Worm (Caenorhabditis elegans) whole organism, L3 larva: Measurements from ENCODE around the gene C13F10.7.
A peak's percentile ranks its signal among the peaks of the same experiment; 100 is the strongest.

Source experiments
- R02D3.7 ChIP-seq: fragments of 150-350 bp; optimal IDR thresholded peaks from 2 replicates; lab custom pipeline; 2014; ENCODE audit warnings: missing biosample characterization, missing genetic modification characterization
- ZK546.5 ChIP-seq: sonication (generic microtip); optimal IDR thresholded peaks from 2 replicates; lab custom pipeline; 2017; ENCODE audit warnings: missing biosample characterization, missing genetic modification characterization
- aly-2 ChIP-seq: fragments of 150-350 bp; optimal IDR thresholded peaks from 2 replicates; lab custom pipeline; 2014; ENCODE audit warnings: missing biosample characterization, missing genetic modification characterization
- ama-1 ChIP-seq: fragments of 150-350 bp; optimal IDR thresholded peaks from 2 replicates; lab custom pipeline; 2018
- ceh-16 ChIP-seq: sonication (generic microtip); optimal IDR thresholded peaks from 2 replicates; lab custom pipeline; 2017; ENCODE audit warnings: missing biosample characterization, missing genetic modification characterization
- ceh-28 ChIP-seq: fragments of 150-350 bp; optimal IDR thresholded peaks from 2 replicates; lab custom pipeline; 2014; ENCODE audit warnings: missing biosample characterization, missing genetic modification reagents, missing genetic modification characterization
- ceh-82 ChIP-seq: fragments of 150-350 bp; optimal IDR thresholded peaks from 2 replicates; lab custom pipeline; 2014; ENCODE audit warnings: missing biosample characterization, missing genetic modification characterization
- ceh-9 ChIP-seq: sonication (generic microtip); optimal IDR thresholded peaks from 2 replicates; lab custom pipeline; 2018; ENCODE audit warnings: missing biosample characterization, missing genetic modification characterization
- daf-12 ChIP-seq: fragments of 150-350 bp; optimal IDR thresholded peaks from 2 replicates; lab custom pipeline; 2014; ENCODE audit warnings: missing biosample characterization, missing genetic modification reagents, missing genetic modification characterization
- egl-27 ChIP-seq: sonication (generic microtip); optimal IDR thresholded peaks from 4 replicates; lab custom pipeline; 2017; ENCODE audit warnings: missing biosample characterization, missing genetic modification reagents, missing genetic modification characterization
- egl-5 ChIP-seq: fragments of 150-350 bp; optimal IDR thresholded peaks from 2 replicates; lab custom pipeline; 2017; ENCODE audit warnings: missing biosample characterization, missing genetic modification reagents, missing genetic modification characterization, inconsistent platforms
- elt-2 ChIP-seq: sonication (generic microtip); optimal IDR thresholded peaks from 2 replicates; lab custom pipeline; 2016; ENCODE audit warnings: missing genetic modification reagents, mild to moderate bottlenecking, missing genetic modification characterization, missing compliant biosample characterization
- elt-3 ChIP-seq, 3 experiments: fragments of 150-350 bp in 1 of 3; sonication (generic microtip) in 2 of 3; optimal IDR thresholded peaks; 2 replicates in 2 of 3; 4 replicates in 1 of 3; lab custom pipeline; 2014 to 2017; ENCODE audit warnings: missing biosample characterization in 3 of 3, missing genetic modification characterization in 3 of 3
- fkh-10 ChIP-seq: sonication (generic microtip); optimal IDR thresholded peaks from 2 replicates; lab custom pipeline; 2017; ENCODE audit warnings: missing biosample characterization, missing genetic modification reagents, missing genetic modification characterization
- fkh-2 ChIP-seq: fragments of 150-350 bp; optimal IDR thresholded peaks from 2 replicates; lab custom pipeline; 2014; ENCODE audit warnings: missing biosample characterization, missing genetic modification reagents, missing genetic modification characterization
- fos-1 ChIP-seq: fragments of 150-350 bp; optimal IDR thresholded peaks from 2 replicates; lab custom pipeline; 2014; ENCODE audit warnings: missing biosample characterization, missing genetic modification characterization
- hmg-11 ChIP-seq: sonication (generic microtip); optimal IDR thresholded peaks from 2 replicates; lab custom pipeline; 2016; ENCODE audit warnings: missing genetic modification characterization, missing compliant biosample characterization
- jun-1 ChIP-seq: fragments of 150-350 bp; optimal IDR thresholded peaks from 2 replicates; lab custom pipeline; 2014; ENCODE audit warnings: missing biosample characterization, missing genetic modification reagents, missing genetic modification characterization
- lin-15B ChIP-seq: fragments of 150-350 bp; optimal IDR thresholded peaks from 2 replicates; lab custom pipeline; 2014; ENCODE audit warnings: missing biosample characterization, missing genetic modification characterization
- lin-39 ChIP-seq: fragments of 150-350 bp; optimal IDR thresholded peaks from 2 replicates; lab custom pipeline; 2018; ENCODE audit warnings: missing biosample characterization, missing genetic modification reagents, missing genetic modification characterization
- lsy-12 ChIP-seq: sonication (generic microtip); optimal IDR thresholded peaks from 2 replicates; lab custom pipeline; 2016; ENCODE audit warnings: mild to moderate bottlenecking, missing genetic modification characterization, missing compliant biosample characterization
- mdl-1 ChIP-seq: fragments of 150-350 bp; optimal IDR thresholded peaks from 2 replicates; lab custom pipeline; 2014; ENCODE audit warnings: missing biosample characterization, missing genetic modification characterization
- nfya-1 ChIP-seq: sonication (generic microtip); optimal IDR thresholded peaks from 2 replicates; lab custom pipeline; 2017; ENCODE audit warnings: missing genetic modification characterization, mild to moderate bottlenecking, missing compliant biosample characterization, antibody characterized with exemption, moderate library complexity; ENCODE audit not compliant: insufficient read depth
- nhr-11 ChIP-seq: fragments of 150-350 bp; optimal IDR thresholded peaks from 2 replicates; lab custom pipeline; 2014; ENCODE audit warnings: missing biosample characterization, missing genetic modification characterization
- nhr-12 ChIP-seq: fragments of 150-350 bp; optimal IDR thresholded peaks from 2 replicates; lab custom pipeline; 2014; ENCODE audit warnings: missing biosample characterization, missing genetic modification characterization
- nhr-23 ChIP-seq: fragments of 150-350 bp; optimal IDR thresholded peaks from 2 replicates; lab custom pipeline; 2014; ENCODE audit warnings: missing biosample characterization, missing genetic modification reagents, missing genetic modification characterization
- nhr-237 ChIP-seq: fragments of 150-350 bp; optimal IDR thresholded peaks from 2 replicates; lab custom pipeline; 2014; ENCODE audit warnings: missing biosample characterization, missing genetic modification characterization
- nhr-28 ChIP-seq: fragments of 150-350 bp; optimal IDR thresholded peaks from 2 replicates; lab custom pipeline; 2014; ENCODE audit warnings: missing biosample characterization, missing genetic modification characterization
- nhr-43 ChIP-seq: sonication (generic microtip); optimal IDR thresholded peaks from 2 replicates; lab custom pipeline; 2016; ENCODE audit warnings: mild to moderate bottlenecking, missing genetic modification characterization, missing compliant biosample characterization; ENCODE audit not compliant: poor library complexity, severe bottlenecking
- nhr-67 ChIP-seq: fragments of 150-350 bp; optimal IDR thresholded peaks from 2 replicates; lab custom pipeline; 2014; ENCODE audit warnings: missing biosample characterization, missing genetic modification characterization
- nhr-76 ChIP-seq: fragments of 150-350 bp; sonication (generic microtip); optimal IDR thresholded peaks from 5 replicates; lab custom pipeline; 2014; ENCODE audit warnings: missing biosample characterization, missing genetic modification characterization
- nhr-77 ChIP-seq: fragments of 150-350 bp; optimal IDR thresholded peaks from 2 replicates; lab custom pipeline; 2014; ENCODE audit warnings: missing biosample characterization, missing genetic modification characterization
- pha-4 ChIP-seq: fragments of 150-350 bp; optimal IDR thresholded peaks from 2 replicates; lab custom pipeline; 2014; ENCODE audit warnings: missing biosample characterization, missing genetic modification reagents, missing genetic modification characterization
- sea-2 ChIP-seq: fragments of 150-350 bp; sonication (generic microtip); optimal IDR thresholded peaks from 4 replicates; lab custom pipeline; 2014; ENCODE audit warnings: missing biosample characterization, missing genetic modification reagents, missing genetic modification characterization
- skn-1 ChIP-seq: fragments of 150-350 bp; optimal IDR thresholded peaks from 2 replicates; lab custom pipeline; 2014; ENCODE audit warnings: missing biosample characterization, missing genetic modification characterization
- snpc-4 ChIP-seq: fragments of 150-350 bp; optimal IDR thresholded peaks from 2 replicates; lab custom pipeline; 2014; ENCODE audit warnings: missing biosample characterization, missing genetic modification characterization
- tbx-2 ChIP-seq: sonication (generic microtip); optimal IDR thresholded peaks from 2 replicates; lab custom pipeline; 2016; ENCODE audit warnings: mild to moderate bottlenecking, missing genetic modification characterization, missing compliant biosample characterization
- unc-62 ChIP-seq: fragments of 150-350 bp; sonication (generic microtip); optimal IDR thresholded peaks from 4 replicates; lab custom pipeline; 2014; ENCODE audit warnings: missing biosample characterization, missing genetic modification reagents, missing genetic modification characterization
- zag-1 ChIP-seq: fragments of 150-350 bp; optimal IDR thresholded peaks from 2 replicates; lab custom pipeline; 2014; ENCODE audit warnings: missing biosample characterization, missing genetic modification characterization
- ztf-11 ChIP-seq: fragments of 150-350 bp; optimal IDR thresholded peaks from 2 replicates; lab custom pipeline; 2014; ENCODE audit warnings: missing biosample characterization, missing genetic modification characterization
- ztf-4 ChIP-seq: fragments of 150-350 bp; optimal IDR thresholded peaks from 2 replicates; lab custom pipeline; 2014; ENCODE audit warnings: missing biosample characterization, missing genetic modification characterization

C13F10.7 gene

ce11 chrV:7216016-7216415 is 7.0 kb downstream of the C13F10.7 start:
- TF ChIP-seq lin-39 (tag; lab: Kevin White, UChicago) = peak; percentile 16
- no peak for TF ChIP-seq R02D3.7 (tag; lab: Kevin White, UChicago)
- TF ChIP-seq lin-15B (tag; lab: Kevin White, UChicago) = peak; percentile 28
- TF ChIP-seq nfya-1 = peak; percentile 46
- peak; percentile 11 for TF ChIP-seq snpc-4 (tag; lab: Kevin White, UChicago)
- TF ChIP-seq hmg-11 = peak; percentile 44
- no peak for TF ChIP-seq ceh-82 (tag; lab: Kevin White, UChicago)

- TF ChIP-seq nhr-77 (tag; lab: Kevin White, UChicago) = no peak
- TF ChIP-seq nhr-28 (tag; lab: Kevin White, UChicago) = no peak
- TF ChIP-seq nhr-67 = no peak
- no peak for TF ChIP-seq elt-2 (tag; lab: Kevin White, UChicago)
- TF ChIP-seq unc-62 = no peak
- no peak for TF ChIP-seq egl-27
- TF ChIP-seq ztf-11 (tag; lab: Kevin White, UChicago) = no peak
- no peak for TF ChIP-seq nhr-11 (tag; lab: Kevin White, UChicago)
- no peak for TF ChIP-seq daf-12 (tag; lab: Kevin White, UChicago)
- TF ChIP-seq ZK546.5 (tag; lab: Kevin White, UChicago) = no peak
- no peak for TF ChIP-seq ztf-4 (tag; lab: Kevin White, UChicago)
- no peak for TF ChIP-seq nfya-1
- TF ChIP-seq aly-2 (tag; lab: Kevin White, UChicago) = no peak
- no peak for TF ChIP-seq lin-39 (tag; lab: Kevin White, UChicago)
- TF ChIP-seq ama-1 (lab: Kevin White, UChicago) = no peak
- no peak for TF ChIP-seq ceh-82 (tag; lab: Kevin White, UChicago)
- no peak for TF ChIP-seq jun-1
- no peak for TF ChIP-seq nhr-237
- no peak for TF ChIP-seq tbx-2
Measured at ce11 chrV:7214802-7215201, 8.2 kb downstream of the C13F10.7 start, which contains the start of gene soap-1. TSS of gene soap-1 (minus strand) at chrV:7214902.

ce11 chrV:7209001-7209400 is 14.1 kb downstream of the C13F10.7 start:
- no peak for TF ChIP-seq elt-2 (tag; lab: Kevin White, UChicago)

DNA sequence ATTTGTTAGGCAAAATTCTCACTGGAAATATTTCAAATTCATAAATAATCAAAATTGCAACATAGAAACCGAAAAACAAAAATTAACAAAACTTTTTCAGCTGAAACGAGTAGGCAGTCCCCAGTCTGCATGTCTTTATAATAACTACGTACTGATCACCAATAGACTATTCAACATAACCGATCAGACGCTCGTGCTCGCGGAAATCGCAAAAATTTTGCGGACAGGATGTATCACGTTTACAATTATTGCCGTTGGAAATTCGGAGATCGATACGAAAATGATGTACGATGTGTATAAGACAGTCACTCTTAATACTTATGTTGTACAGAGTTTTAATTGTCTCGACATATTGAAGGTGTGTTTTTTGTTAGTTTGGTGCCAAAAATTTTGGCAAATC is 21.7 kb downstream of the C13F10.7 start:
- TF ChIP-seq elt-2 (tag; lab: Kevin White, UChicago) (no peak), ceh-82 (tag; lab: Kevin White, UChicago) (no peak), ceh-16 (no peak), fos-1 (tag; lab: Kevin White, UChicago) (no peak), skn-1 (no peak), fkh-10 (no peak), R02D3.7 (tag; lab: Kevin White, UChicago) (no peak), ztf-4 (tag; lab: Kevin White, UChicago) (no peak), nfya-1 (no peak)

- no peak for TF ChIP-seq ztf-11 (tag; lab: Kevin White, UChicago)
- TF ChIP-seq egl-5 (tag; lab: Kevin White, UChicago) = no peak
- TF ChIP-seq nhr-23 = no peak
- TF ChIP-seq aly-2 (tag; lab: Kevin White, UChicago) = no peak
- no peak for TF ChIP-seq fos-1 (tag; lab: Kevin White, UChicago)
- TF ChIP-seq nhr-11 (tag; lab: Kevin White, UChicago) = no peak
- TF ChIP-seq mdl-1 (tag; lab: Kevin White, UChicago) = no peak
- TF ChIP-seq fkh-2 (tag; lab: Kevin White, UChicago) = no peak
- no peak for TF ChIP-seq unc-62
Measured at ce11 chrV:7199932-7200331, 23.1 kb downstream of the C13F10.7 start, which contains the start of gene F09G2.1. TSS of gene F09G2.1 (plus strand) at chrV:7200232.

DNA sequence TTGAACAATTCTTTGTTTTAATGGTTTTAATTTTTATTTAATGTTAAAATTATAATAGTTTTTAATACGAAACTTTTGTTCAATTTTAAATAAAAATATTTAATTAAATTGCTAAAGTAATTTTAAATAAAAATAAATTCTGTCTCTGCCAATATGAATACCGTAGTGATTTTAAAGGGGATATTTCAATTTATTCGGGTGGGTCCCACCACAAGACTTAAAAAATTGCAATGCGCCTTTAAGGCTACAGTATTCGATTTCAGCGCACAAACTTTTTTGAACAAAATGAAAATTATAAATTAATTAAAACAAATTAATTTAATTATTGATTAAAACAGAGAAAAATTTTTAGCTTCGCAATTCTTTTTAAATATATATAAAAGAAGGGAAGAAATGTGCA is 24.0 kb downstream of the C13F10.7 start:
- TF ChIP-seq lsy-12 (tag; lab: Kevin White, UChicago) (no peak), ceh-16 (no peak), nhr-76 (no peak), ztf-11 (tag; lab: Kevin White, UChicago) (no peak), egl-5 (tag; lab: Kevin White, UChicago) (no peak), elt-2 (tag; lab: Kevin White, UChicago) (no peak), ceh-28 (tag; lab: Kevin White, UChicago) (no peak), unc-62 (no peak), R02D3.7 (tag; lab: Kevin White, UChicago) (no peak), nhr-43 (no peak), jun-1 (no peak), ZK546.5 (tag; lab: Kevin White, UChicago) (no peak), elt-3 (tag; optimal IDR thresholded peaks at IDR 0.05; lab: Kevin White, UChicago) (no peak), nhr-12 (tag; lab: Kevin White, UChicago) (no peak), snpc-4 (tag; lab: Kevin White, UChicago) (no peak), zag-1 (no peak), sea-2 (GFP tag; lab: Kevin White, UChicago) (no peak), ceh-9 (tag; lab: Kevin White, UChicago) (no peak), pha-4 (tag; lab: Kevin White, UChicago) (no peak)
- TF ChIP-seq, all 47 proteins: peak for 0
